Fruit fly (Drosophila melanogaster): ENCODE data around the gene CG17260.
A peak's percentile ranks its signal among the peaks of the same experiment; 100 is the strongest.

The CG17260 gene

DNA sequence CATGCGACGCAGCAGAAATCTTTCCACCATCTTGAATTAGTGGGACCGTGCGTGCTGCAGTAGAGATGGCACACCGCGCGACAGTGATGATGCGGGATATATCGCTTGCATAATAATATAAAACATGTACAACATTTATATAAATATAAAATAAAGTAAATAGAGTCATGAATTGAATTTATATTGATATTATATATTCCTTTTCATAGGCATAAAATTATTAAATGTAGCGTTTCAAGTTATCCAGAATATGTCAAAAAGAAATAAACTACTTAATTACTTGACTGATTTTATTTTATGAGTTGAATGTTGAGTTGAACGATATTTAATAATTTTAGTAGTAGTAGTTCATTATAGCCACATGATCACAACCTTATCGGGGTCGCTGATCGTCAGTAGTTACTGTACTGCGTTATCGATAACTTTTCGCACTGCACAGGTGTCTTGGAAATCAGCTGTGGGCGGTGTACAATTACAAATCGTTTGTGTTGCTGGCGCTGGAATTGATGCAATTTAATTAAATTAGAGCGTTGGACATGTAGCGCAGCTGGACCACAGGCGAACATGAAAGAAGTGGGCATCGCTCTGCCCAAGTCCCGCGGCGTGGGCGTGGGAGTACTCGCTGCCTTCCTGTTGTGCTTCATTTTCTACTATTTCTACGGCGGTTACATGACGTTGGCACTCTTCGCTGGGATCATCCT is 49.2 kb upstream of the CG17260 start, which contains the start of the genes Chd1 and Bem46 (continued):
- peak; percentile 40 for TF ChIP-seq CG8359 (GFP tag; optimal IDR thresholded peaks at IDR 0.05; ENCODE audit: borderline replicate concordance)
- peak; percentile 79 for TF ChIP-seq HHEX (GFP tag; optimal IDR thresholded peaks at IDR 0.05)
- TF ChIP-seq Sox100B (GFP tag; optimal IDR thresholded peaks at IDR 0.05) = no peak
- no peak for TF ChIP-seq Trl (optimal IDR thresholded peaks at IDR 0.05)
- TF ChIP-seq Trl (GFP tag; optimal IDR thresholded peaks at IDR 0.05) = peak; percentile 58
- no peak for TF ChIP-seq CG12219 (GFP tag; optimal IDR thresholded peaks at IDR 0.05)
- peak; percentile 63 for TF ChIP-seq CG9609 (GFP tag; optimal IDR thresholded peaks at IDR 0.05)
- TF ChIP-seq CG31224 (GFP tag; IDR thresholded peaks at IDR 0.05) = peak; percentile 54; the same call in 1 of the 2 replicates
- TF ChIP-seq CG5180 (GFP tag; optimal IDR thresholded peaks at IDR 0.05) = no peak
- TF ChIP-seq Spps (tag; optimal IDR thresholded peaks at IDR 0.05) = peak; percentile 46
- no peak for TF ChIP-seq prd (optimal IDR thresholded peaks at IDR 0.05)
- TF ChIP-seq prd (GFP tag; IDR thresholded peaks at IDR 0.05) = peak; percentile 91
- peak; percentile 74 for TF ChIP-seq Fer2 (tag; optimal IDR thresholded peaks at IDR 0.05)
- TF ChIP-seq C15 (GFP tag; IDR thresholded peaks at IDR 0.05) = no peak
- no peak for TF ChIP-seq sc (optimal IDR thresholded peaks at IDR 0.05)
- TF ChIP-seq sc (GFP tag; optimal IDR thresholded peaks at IDR 0.05) = no peak
- peak; percentile 77 for TF ChIP-seq CG2875 (GFP tag; optimal IDR thresholded peaks at IDR 0.05)
- TF ChIP-seq Bdp1 (GFP tag; optimal IDR thresholded peaks at IDR 0.05) = peak; percentile 51
- TF ChIP-seq CG17359 (tag; optimal IDR thresholded peaks at IDR 0.05) = peak; percentile 79
- peak; percentile 85 for TF ChIP-seq lilli (GFP tag; optimal IDR thresholded peaks at IDR 0.05)
- peak; percentile 54 for TF ChIP-seq CG7987 (GFP tag; optimal IDR thresholded peaks at IDR 0.05)
- no peak for TF ChIP-seq CG17568 (GFP tag; optimal IDR thresholded peaks at IDR 0.05)
- peak; percentile 48 for TF ChIP-seq Dad (GFP tag; optimal IDR thresholded peaks at IDR 0.05)
- peak; percentile 88 for TF ChIP-seq Meics (GFP tag; optimal IDR thresholded peaks at IDR 0.05)
- TF ChIP-seq ranshi (GFP tag; IDR thresholded peaks at IDR 0.05) = peak; percentile 83; the same call in 1 of the 2 replicates
- TF ChIP-seq Sox102F (GFP tag; optimal IDR thresholded peaks at IDR 0.05) = no peak
- TF ChIP-seq Nf-YA (GFP tag; IDR thresholded peaks at IDR 0.05) = peak; percentile 55; the same call in 1 of the 2 replicates
- no peak for TF ChIP-seq Vsx1 (GFP tag; optimal IDR thresholded peaks at IDR 0.05)
- peak; percentile 54 for TF ChIP-seq CG6765 (GFP tag; optimal IDR thresholded peaks at IDR 0.05)
- TF ChIP-seq kay (GFP tag; optimal IDR thresholded peaks at IDR 0.05) = peak; percentile 72
- TF ChIP-seq CG12659 (GFP tag; optimal IDR thresholded peaks at IDR 0.05) = peak; percentile 94
- peak; percentile 83 for TF ChIP-seq al (GFP tag; IDR thresholded peaks at IDR 0.05)
- TF ChIP-seq Ravus (GFP tag; IDR thresholded peaks at IDR 0.05) = peak; percentile 25
- peak; percentile 83 for TF ChIP-seq CG9437 (GFP tag; optimal IDR thresholded peaks at IDR 0.05)
- TF ChIP-seq Kr (GFP tag; optimal IDR thresholded peaks at IDR 0.05) = no peak
- no peak for TF ChIP-seq HLH4C (GFP tag; IDR thresholded peaks at IDR 0.05; ENCODE audit: partially characterized antibody)
- no peak for TF ChIP-seq h (optimal IDR thresholded peaks at IDR 0.05)
- no peak for TF ChIP-seq Dip2 (GFP tag; IDR thresholded peaks at IDR 0.05)
- TF ChIP-seq PHDP (tag; optimal IDR thresholded peaks at IDR 0.05) = peak; percentile 82
- peak; percentile 82 for TF ChIP-seq HLH3B (GFP tag; IDR thresholded peaks at IDR 0.05)
- TF ChIP-seq seq (GFP tag; IDR thresholded peaks at IDR 0.05) = no peak; the same call in 1 of the 2 replicates
- peak; percentile 90 for TF ChIP-seq Chrac-16 (GFP tag; optimal IDR thresholded peaks at IDR 0.05)
- TF ChIP-seq ash1 (GFP tag; optimal IDR thresholded peaks at IDR 0.05) = no peak
- TF ChIP-seq zen2 (GFP tag; IDR thresholded peaks at IDR 0.05; ENCODE audit: partially characterized antibody) = 0 out of 3 replicates have a peak, but pooled peaks have one; percentile 27
- TF ChIP-seq HmgZ (tag; optimal IDR thresholded peaks at IDR 0.05) = peak; percentile 74
- peak; percentile 89 for TF ChIP-seq bcd (GFP tag; optimal IDR thresholded peaks at IDR 0.05)
- TF ChIP-seq wor (GFP tag; IDR thresholded peaks at IDR 0.05) = peak; percentile 71
- TF ChIP-seq CG18476 (GFP tag; optimal IDR thresholded peaks at IDR 0.05) = peak; percentile 71
- peak; percentile 57; the same call in 1 of the 2 replicates for TF ChIP-seq CG11085 (GFP tag; IDR thresholded peaks at IDR 0.05)
- no peak for TF ChIP-seq CG6854 (GFP tag; optimal IDR thresholded peaks at IDR 0.05)

Data from whole organism, embryonic.